Fruit fly (Drosophila melanogaster) whole organism, pupa: ENCODE results near the gene nmdyn-D7.
A peak's percentile ranks its signal among the peaks of the same experiment; 100 is the strongest.
"Not testable (repeated sequence)": the region's sequence is repeated elsewhere in the genome, so short reads cannot be mapped to it uniquely, and the experiment has no call there.

Source experiments
- CG10348 ChIP-seq: fragments of 200-800 bp; sonication (Bioruptor generic); IDR thresholded peaks from 2 replicates; pipeline ENCODE4 v1.3.6; 2022; ENCODE audit warnings: missing biosample characterization, missing genetic modification characterization
- CG12605 ChIP-seq: fragments of 200-800 bp; sonication (Bioruptor generic); IDR thresholded peaks from 2 replicates; pipeline ENCODE4 v1.3.6; 2022; ENCODE audit warnings: missing biosample characterization, missing genetic modification characterization
- CG13204 ChIP-seq: fragments of 200-800 bp; sonication (Bioruptor generic); optimal IDR thresholded peaks from 2 replicates; lab custom pipeline; 2018; ENCODE audit warnings: missing biosample characterization, mild to moderate bottlenecking, missing genetic modification characterization, moderate library complexity
- CG14655 ChIP-seq: fragments of 200-800 bp; sonication (Bioruptor generic); optimal IDR thresholded peaks from 3 replicates; lab custom pipeline; 2017; ENCODE audit warnings: mild to moderate bottlenecking, missing biosample characterization, missing genetic modification reagents, missing genetic modification characterization
- CG15710 ChIP-seq: fragments of 200-800 bp; sonication (Bioruptor generic); optimal IDR thresholded peaks from 2 replicates; lab custom pipeline; 2018; ENCODE audit warnings: missing biosample characterization, mild to moderate bottlenecking, missing genetic modification characterization, moderate library complexity
- CG17806 ChIP-seq: fragments of 200-800 bp; sonication (Bioruptor generic); optimal IDR thresholded peaks from 2 replicates; lab custom pipeline; 2018; ENCODE audit warnings: missing biosample characterization, mild to moderate bottlenecking, missing genetic modification characterization, moderate library complexity
- CG32121 ChIP-seq: fragments of 200-800 bp; sonication (Bioruptor generic); IDR thresholded peaks from 2 replicates; pipeline ENCODE4 v1.3.6; 2022; ENCODE audit warnings: missing biosample characterization, missing genetic modification characterization
- CG34367 ChIP-seq: fragments of 200-800 bp; sonication (Bioruptor generic); optimal IDR thresholded peaks from 2 replicates; lab custom pipeline; 2018; ENCODE audit warnings: missing biosample characterization, mild to moderate bottlenecking, missing genetic modification characterization
- CG4496 ChIP-seq: fragments of 200-800 bp; sonication (Bioruptor generic); IDR thresholded peaks from 3 replicates; pipeline ENCODE4 v1.3.6; 2022; ENCODE audit warnings: missing biosample characterization, missing genetic modification characterization
- CG8159 ChIP-seq: fragments of 200-800 bp; sonication (Bioruptor generic); optimal IDR thresholded peaks from 3 replicates; lab custom pipeline; 2018; ENCODE audit warnings: missing biosample characterization, mild to moderate bottlenecking, missing genetic modification characterization, moderate library complexity
- CG8301 ChIP-seq: fragments of 200-800 bp; sonication (Bioruptor generic); optimal IDR thresholded peaks from 2 replicates; lab custom pipeline; 2018; ENCODE audit warnings: missing biosample characterization, mild to moderate bottlenecking, missing genetic modification characterization
- CG9948 ChIP-seq: fragments of 200-800 bp; sonication (Bioruptor generic); optimal IDR thresholded peaks from 2 replicates; lab custom pipeline; 2018; ENCODE audit warnings: missing biosample characterization, mild to moderate bottlenecking, missing genetic modification characterization, moderate library complexity
- D1 ChIP-seq: fragments of 200-800 bp; sonication (Bioruptor generic); optimal IDR thresholded peaks from 2 replicates; lab custom pipeline; 2018; ENCODE audit warnings: missing biosample characterization, mild to moderate bottlenecking, missing genetic modification characterization, moderate library complexity
- EcR ChIP-seq: fragments of 200-800 bp; sonication (Bioruptor generic); optimal IDR thresholded peaks from 3 replicates; lab custom pipeline; 2019; ENCODE audit warnings: missing biosample characterization, missing genetic modification characterization, mild to moderate bottlenecking, moderate library complexity, missing genetic modification reagents
- Ets98B ChIP-seq: fragments of 200-800 bp; sonication (Bioruptor generic); IDR thresholded peaks from 2 replicates; pipeline ENCODE4 v1.3.6; 2022; ENCODE audit warnings: missing biosample characterization, missing genetic modification characterization
- Pif1A ChIP-seq: fragments of 200-800 bp; sonication (Bioruptor generic); optimal IDR thresholded peaks from 3 replicates; lab custom pipeline; 2016; ENCODE audit warnings: missing biosample characterization, missing genetic modification characterization
- Pif1B ChIP-seq: fragments of 200-800 bp; sonication (Bioruptor generic); optimal IDR thresholded peaks from 3 replicates; lab custom pipeline; 2016; ENCODE audit warnings: missing biosample characterization, missing genetic modification characterization
- Snoo ChIP-seq: fragments of 200-800 bp; sonication (Bioruptor generic); optimal IDR thresholded peaks from 3 replicates; lab custom pipeline; 2017; ENCODE audit warnings: missing biosample characterization, mild to moderate bottlenecking, missing genetic modification characterization, inconsistent platforms
- fd96Ca ChIP-seq: fragments of 200-800 bp; sonication (Bioruptor generic); IDR thresholded peaks from 3 replicates; pipeline ENCODE4 v1.3.6; 2022; ENCODE audit warnings: missing biosample characterization, missing genetic modification characterization
- gl ChIP-seq: fragments of 200-800 bp; sonication (Bioruptor generic); optimal IDR thresholded peaks from 2 replicates; lab custom pipeline; 2018; ENCODE audit warnings: missing biosample characterization, mild to moderate bottlenecking, missing genetic modification characterization
- rn ChIP-seq: fragments of 200-800 bp; sonication (Bioruptor generic); IDR thresholded peaks from 2 replicates; pipeline ENCODE4 v1.3.6; 2022; ENCODE audit warnings: missing biosample characterization, missing genetic modification characterization

The nmdyn-D7 gene

dm6 chr3R:9685376-9685775, 5.6 kb downstream of the nmdyn-D7 start, which contains the start of the genes eca and CG18542:
Gene eca, minus strand, starts transcription at chr3R:9685476.
Gene CG18542, plus strand, starts transcription at chr3R:9685760.
- not testable (repeated sequence) for TF ChIP-seq CG12605 (GFP tag; lab: Robert Waterston, UW); Ets98B (GFP tag; lab: Robert Waterston, UW); CG8301 (tag; lab: Kevin White, UChicago)

- TF ChIP-seq Ets98B, fd96Ca, rn (GFP tag; lab: Robert Waterston, UW): not testable (repeated sequence)
Observed at dm6 chr3R:9692675-9693129, 13.0 kb downstream of the nmdyn-D7 start, which contains the start of the genes Unc-115b, p24-2 and CG32939. Gene Unc-115b, minus strand, starts transcription at chr3R:9692775. Gene p24-2, minus strand, starts transcription at chr3R:9692794. Gene CG32939, plus strand, starts transcription at chr3R:9693079.

- TF ChIP-seq CG8301 (tag; lab: Kevin White, UChicago) (no peak), CG32121 (GFP tag; lab: Robert Waterston, UW) (no peak), D1 (tag; lab: Kevin White, UChicago) (no peak), CG8159 (no peak), Pif1B (GFP tag; lab: Kevin White, UChicago) (no peak), rn (GFP tag; lab: Robert Waterston, UW) (no peak), Ets98B (GFP tag; lab: Robert Waterston, UW) (no peak), CG17806 (tag; lab: Kevin White, UChicago) (no peak), CG34367 (tag; lab: Kevin White, UChicago) (no peak), fd96Ca (GFP tag; lab: Robert Waterston, UW) (no peak), CG10348 (GFP tag; lab: Robert Waterston, UW) (no peak), CG12605 (GFP tag; lab: Robert Waterston, UW) (no peak), CG14655 (no peak), Pif1A (GFP tag; lab: Kevin White, UChicago) (no peak), CG15710 (tag; lab: Kevin White, UChicago) (no peak), CG4496 (GFP tag; lab: Robert Waterston, UW) (no peak)
Observed at dm6 chr3R:9694999-9695398, 15.3 kb downstream of the nmdyn-D7 start.

- TF ChIP-seq rn (GFP tag; lab: Robert Waterston, UW), result no peak
- no peak for TF ChIP-seq D1 (tag; lab: Kevin White, UChicago)
- TF ChIP-seq gl, result no peak
- TF ChIP-seq CG10348 (GFP tag; lab: Robert Waterston, UW), result no peak
- TF ChIP-seq Ets98B (GFP tag; lab: Robert Waterston, UW), result no peak
- no peak for TF ChIP-seq CG4496 (GFP tag; lab: Robert Waterston, UW)
- TF ChIP-seq CG12605 (GFP tag; lab: Robert Waterston, UW), result no peak
- TF ChIP-seq CG9948 (tag; lab: Kevin White, UChicago), result no peak
- no peak for TF ChIP-seq CG17806 (tag; lab: Kevin White, UChicago)
- TF ChIP-seq CG15710 (tag; lab: Kevin White, UChicago), result no peak
- TF ChIP-seq fd96Ca (GFP tag; lab: Robert Waterston, UW), result no peak
- TF ChIP-seq CG8301 (tag; lab: Kevin White, UChicago), result no peak
- no peak for TF ChIP-seq CG13204
- no peak for TF ChIP-seq EcR (GFP tag; lab: Kevin White, UChicago)
- no peak for TF ChIP-seq Pif1A (GFP tag; lab: Kevin White, UChicago)
- no peak for TF ChIP-seq CG34367 (tag; lab: Kevin White, UChicago)
- TF ChIP-seq CG8159, result no peak
- no peak for TF ChIP-seq Snoo
- TF ChIP-seq CG14655, result no peak
- TF ChIP-seq Pif1B (GFP tag; lab: Kevin White, UChicago), result no peak
Observed at dm6 chr3R:9700513-9700912, 20.8 kb downstream of the nmdyn-D7 start.

- TF ChIP-seq Pif1A (GFP tag; lab: Kevin White, UChicago) (no peak), CG15710 (tag; lab: Kevin White, UChicago) (no peak), Pif1B (GFP tag; lab: Kevin White, UChicago) (no peak), CG32121 (GFP tag; lab: Robert Waterston, UW) (no peak), fd96Ca (GFP tag; lab: Robert Waterston, UW) (no peak), CG13204 (no peak), CG4496 (GFP tag; lab: Robert Waterston, UW) (no peak), CG8301 (tag; lab: Kevin White, UChicago) (no peak), gl (no peak), Snoo (no peak), CG34367 (tag; lab: Kevin White, UChicago) (no peak), CG8159 (no peak), Ets98B (GFP tag; lab: Robert Waterston, UW) (no peak), CG12605 (GFP tag; lab: Robert Waterston, UW) (no peak), CG17806 (tag; lab: Kevin White, UChicago) (no peak), D1 (tag; lab: Kevin White, UChicago) (no peak), rn (GFP tag; lab: Robert Waterston, UW) (no peak), CG14655 (no peak), EcR (GFP tag; lab: Kevin White, UChicago) (no peak)
Observed at dm6 chr3R:9701148-9701703, 21.5 kb downstream of the nmdyn-D7 start.

- TF ChIP-seq CG10348 (GFP tag; lab: Robert Waterston, UW) (no peak), EcR (GFP tag; lab: Kevin White, UChicago) (peak; percentile 30)
- TF ChIP-seq, all 21 proteins: peak for 1
Observed at dm6 chr3R:9701897-9702296, 22.2 kb downstream of the nmdyn-D7 start.
